Fruit fly (Drosophila melanogaster) ovary, adult (tissue): ENCODE results near the gene ich.

ENCODE experiments used
- CG17801 ChIP-seq: fragments of 200-800 bp; optimal IDR thresholded peaks from 2 replicates; lab custom pipeline; 2019; ENCODE audit warnings: missing biosample characterization, mild to moderate bottlenecking, missing genetic modification characterization, moderate library complexity; ENCODE audit not compliant: partially characterized antibody

Gene ich

DNA sequence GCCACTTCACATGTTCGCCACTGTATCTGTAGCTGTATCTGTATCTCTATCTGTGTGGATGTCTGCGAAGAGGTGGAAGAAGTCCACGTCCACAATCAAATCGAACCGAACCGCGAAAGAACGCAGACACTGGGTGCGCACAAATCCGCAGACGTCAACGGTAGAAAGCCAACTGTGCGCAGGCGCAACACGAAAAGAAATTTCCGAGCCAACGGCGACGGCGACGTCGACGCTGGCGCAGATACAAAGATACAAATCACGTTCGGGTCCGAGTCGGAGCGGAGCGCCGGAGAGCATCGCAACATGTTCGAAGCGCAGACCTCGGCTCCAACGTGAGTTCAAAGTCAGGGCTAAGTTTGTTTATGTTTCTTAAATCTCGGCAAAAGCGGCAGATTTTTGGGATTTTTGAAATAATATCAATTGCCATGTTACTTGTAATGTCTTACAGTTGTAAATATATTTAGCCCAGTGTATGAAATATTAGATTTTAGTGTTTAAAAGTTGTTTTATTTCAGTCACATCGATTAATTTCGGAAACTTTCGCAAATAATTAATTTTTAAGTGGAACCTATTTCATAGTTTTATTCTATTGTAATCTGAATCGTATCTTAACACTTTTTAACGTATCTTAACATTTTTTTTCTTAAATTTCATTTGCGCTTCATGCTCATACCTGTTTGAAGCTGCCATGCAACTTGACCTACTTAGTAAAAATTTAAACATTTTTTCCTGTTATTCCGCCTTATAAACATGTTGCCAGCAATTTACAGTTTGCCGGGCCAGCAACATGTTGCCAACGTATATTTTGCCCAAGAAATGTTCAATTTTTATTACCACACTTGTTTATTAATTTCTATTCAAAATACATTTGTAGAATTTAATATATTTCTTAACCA is at the start of gene ich:
ich (minus strand) TSS at position 178 of the 896 bp plus-strand sequence.
- TF ChIP-seq CG17801 = no peak

DNA sequence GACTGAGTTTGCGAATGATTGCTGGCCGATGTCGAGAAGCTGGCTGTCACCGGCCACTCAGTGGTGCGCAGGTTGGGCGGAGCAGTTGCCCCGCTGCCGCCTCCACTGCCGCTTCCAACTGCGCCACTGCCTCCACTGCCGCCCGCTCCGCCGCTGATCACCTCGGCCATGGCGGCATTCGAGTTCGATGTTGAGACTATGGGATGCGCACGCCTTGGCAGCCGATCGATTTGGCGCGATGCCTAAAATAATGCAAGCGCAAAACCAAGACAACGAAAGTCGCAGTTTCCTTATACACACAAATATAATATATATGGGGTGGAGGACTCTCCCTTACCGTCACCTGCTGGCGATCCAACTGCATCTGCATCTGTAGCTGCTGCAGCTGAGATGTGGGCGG is 48.9 kb upstream of the ich start:
- TF ChIP-seq CG17801 = no peak

DNA sequence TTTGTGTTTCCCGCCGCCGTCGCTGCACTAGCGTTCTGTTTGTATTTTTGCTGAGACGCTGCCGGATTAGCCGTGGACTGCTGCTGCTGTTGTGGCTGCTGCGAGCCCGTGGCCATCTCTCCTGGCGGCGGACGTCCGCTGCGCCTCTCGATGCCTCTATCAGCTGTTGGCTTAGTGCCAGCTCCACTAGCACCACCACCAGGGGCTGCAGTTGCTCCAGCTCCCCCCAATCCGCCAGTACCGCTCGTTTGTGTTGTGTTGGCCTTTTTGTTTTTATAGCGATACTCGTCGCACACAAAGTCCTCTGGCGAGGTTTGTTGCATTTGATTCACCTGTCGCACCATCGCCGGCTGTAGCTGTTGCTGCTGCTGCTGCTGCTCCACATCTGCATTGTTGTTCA is 47.9 kb upstream of the ich start:
- TF ChIP-seq CG17801 = no peak

- TF ChIP-seq CG17801 = peak; percentile 2
Observed at dm6 chr3R:9008202-9008601, 45.4 kb upstream of the ich start, which contains the start of gene CG11983. Gene CG11983 (plus strand): TSS chr3R:9008321.

DNA sequence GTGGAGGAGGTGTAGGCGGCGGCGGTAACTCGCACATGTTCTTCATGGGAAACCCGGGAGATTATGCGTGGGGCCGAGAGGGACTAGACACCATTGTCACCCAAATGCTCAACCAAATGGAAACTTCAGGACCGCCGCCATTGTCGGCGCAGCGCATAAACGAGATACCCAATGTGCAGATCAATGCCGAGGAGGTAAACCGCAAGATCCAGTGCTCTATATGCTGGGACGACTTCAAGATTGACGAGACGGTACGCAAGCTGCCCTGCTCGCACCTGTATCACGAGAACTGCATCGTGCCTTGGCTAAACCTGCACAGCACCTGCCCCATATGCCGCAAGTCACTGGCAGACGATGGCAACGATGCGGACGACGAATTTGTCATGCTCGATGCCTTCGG is 44.4 kb upstream of the ich start:
- TF ChIP-seq CG17801 = no peak

dm6 chr3R:9006129-9006528 is 43.3 kb upstream of the ich start, which contains the start of the genes Prosbeta3 and Iru:
Gene Prosbeta3 (minus strand): TSS chr3R:9006226.
Gene Iru (plus strand): TSS chr3R:9006456.
- no peak for TF ChIP-seq CG17801

DNA sequence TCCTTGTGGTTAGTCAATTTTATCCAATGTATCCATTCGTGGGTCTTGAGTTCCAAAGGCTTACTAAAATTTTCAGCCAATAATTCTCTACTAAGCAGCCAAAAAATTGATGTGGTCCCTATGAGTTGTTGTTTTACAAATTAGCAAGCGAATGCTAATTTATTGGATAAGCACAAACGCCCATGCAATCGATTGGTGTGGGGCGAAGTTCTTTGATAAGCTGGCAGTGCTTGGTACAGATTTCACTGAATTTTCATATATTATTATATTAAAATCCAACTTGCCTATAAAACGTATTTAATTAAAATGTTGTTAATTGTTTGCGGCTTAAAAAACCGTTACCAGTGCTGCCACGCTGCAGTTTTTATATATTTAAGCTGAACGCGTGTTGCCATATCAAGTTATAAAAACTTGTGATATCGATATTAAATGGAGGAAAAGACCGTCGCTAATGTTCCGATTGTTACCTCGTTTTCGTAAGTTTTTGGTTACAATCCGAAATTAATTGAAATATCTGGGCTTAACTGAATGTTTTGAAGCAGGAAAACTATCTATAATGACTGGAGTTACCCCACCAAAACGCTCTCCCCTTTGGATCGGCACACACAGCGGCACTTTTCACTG is 40.9 kb upstream of the ich start, which contains the start of the genes CG31100 and CG11980:
CG31100 (minus strand) TSS at position 51 of the 624 bp plus-strand sequence.
CG11980 (plus strand) TSS at position 418 of the 624 bp plus-strand sequence.
- TF ChIP-seq CG17801 = no peak

dm6 chr3R:9002542-9002941 is 39.7 kb upstream of the ich start:
- TF ChIP-seq CG17801 = no peak

DNA sequence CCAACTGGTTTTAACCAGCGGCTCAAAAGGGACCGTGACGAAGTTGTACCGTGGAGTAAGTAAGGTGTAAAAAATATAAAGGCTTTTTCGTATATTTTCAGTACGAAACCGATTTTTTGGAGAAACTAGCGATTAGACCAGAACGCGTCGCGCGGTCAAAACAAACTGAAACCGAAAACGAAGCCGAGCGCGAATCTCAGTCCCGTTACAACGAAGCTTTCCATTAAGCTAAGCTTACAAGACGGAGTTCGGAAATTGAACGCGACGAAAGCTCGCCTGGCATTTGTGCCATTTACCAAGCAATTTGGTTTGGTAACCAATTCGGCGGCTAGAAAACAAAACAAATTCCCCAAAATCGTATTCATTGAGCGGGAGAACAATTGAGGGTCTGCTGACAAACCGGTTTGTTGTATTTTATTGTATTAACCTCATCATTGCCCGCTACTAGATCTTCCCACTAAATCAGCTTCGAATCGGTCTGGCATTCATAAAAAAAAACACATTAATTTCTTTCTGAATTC is 38.9 kb upstream of the ich start:
- TF ChIP-seq CG17801 = no peak

DNA sequence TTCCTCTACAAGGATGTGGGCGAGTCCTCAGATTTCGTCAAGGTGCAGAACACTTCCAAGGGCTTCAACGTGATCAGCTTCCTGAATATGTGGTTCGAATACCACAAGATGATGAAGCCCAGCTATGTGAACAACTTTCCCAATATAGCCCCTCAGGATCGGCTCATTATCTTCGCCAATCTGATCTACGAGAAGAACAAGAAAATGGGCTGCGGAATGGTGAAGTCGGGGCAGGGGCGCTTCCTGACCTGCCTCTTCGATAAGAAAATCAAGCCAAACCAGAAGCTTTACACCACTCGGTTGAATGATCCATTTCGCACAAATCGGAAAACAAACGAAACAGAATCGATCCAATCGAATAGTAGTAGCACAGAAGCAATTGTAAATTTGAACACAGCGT is 35.4 kb upstream of the ich start:
- TF ChIP-seq CG17801 = no peak

DNA sequence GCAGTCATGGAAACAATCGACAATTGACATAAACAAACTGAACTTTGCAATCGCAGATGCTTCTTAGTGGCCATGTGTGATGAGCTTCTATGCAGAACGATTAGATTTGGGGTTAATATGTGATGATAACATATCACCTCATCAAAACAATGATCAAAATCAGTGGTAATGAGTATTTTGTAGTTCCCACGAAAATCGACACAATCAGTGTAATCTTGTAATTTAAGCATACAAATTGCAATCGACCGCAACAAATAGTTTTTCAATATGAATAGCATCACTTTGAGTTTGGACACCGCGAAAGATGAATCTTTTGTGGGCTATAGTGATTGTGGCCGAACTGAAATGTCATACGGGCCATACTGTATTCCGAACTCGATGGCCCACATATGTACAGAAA is 34.6 kb upstream of the ich start, which contains the start of gene CG11977:
CG11977 (plus strand) TSS at position 301 of the 400 bp plus-strand sequence.
- no peak for TF ChIP-seq CG17801

DNA sequence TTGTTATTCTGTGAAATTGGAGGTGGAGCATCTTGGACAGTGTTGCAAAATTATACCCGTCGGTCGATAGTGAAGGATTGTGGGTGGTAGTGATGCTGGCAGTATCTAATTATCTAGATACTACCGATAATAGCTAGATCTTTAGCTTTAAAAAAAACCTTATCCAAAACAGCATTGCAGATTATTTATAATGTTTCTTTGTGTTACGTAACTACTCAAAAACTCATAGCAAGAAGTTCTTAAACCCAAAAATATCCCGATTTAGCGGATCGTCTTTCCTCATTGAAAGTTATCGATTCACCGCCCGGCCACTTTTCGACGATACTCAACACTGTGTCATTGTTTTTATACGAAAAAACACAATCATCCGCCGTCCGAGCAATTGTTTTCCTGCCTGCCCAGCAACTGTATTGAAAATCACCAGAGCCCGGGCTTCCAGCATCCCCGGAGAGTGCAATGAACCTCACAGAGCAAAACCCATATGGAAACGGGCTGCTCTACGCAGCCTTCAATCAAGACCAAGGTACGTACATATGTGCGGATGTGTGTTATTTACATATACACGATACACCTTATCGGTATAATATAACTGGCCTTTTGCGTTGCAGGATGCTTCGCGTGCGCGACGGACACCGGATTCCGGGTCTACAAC is 30.2 kb upstream of the ich start, which contains the start of gene CG11975:
CG11975 (plus strand) TSS at position 326 of the 652 bp plus-strand sequence.
- peak; percentile 75 for TF ChIP-seq CG17801

dm6 chr3R:8984602-8985074 is 21.8 kb upstream of the ich start, which contains the start of gene CG11970:
Gene CG11970 (plus strand): TSS chr3R:8984718.
- peak; percentile 47 for TF ChIP-seq CG17801

DNA sequence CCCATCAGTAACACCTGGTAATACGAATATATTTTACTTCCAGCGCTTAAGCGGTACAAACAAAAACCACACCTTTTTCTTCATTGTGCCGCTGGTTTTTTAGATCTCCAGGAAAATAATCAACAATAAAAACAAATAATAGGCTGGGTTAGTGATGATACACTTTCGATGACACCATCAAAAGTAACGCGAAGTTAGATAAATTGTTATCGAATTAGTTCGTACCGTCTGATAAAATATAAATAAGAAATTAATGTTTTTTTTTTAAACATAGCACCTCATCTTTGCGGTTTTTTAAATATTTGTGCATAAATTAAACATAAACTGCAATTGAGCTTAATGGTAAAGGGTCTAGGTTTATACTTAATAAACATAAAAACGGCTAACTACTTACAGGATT is 21.3 kb upstream of the ich start, which contains the start of gene RagA-B:
RagA-B (minus strand) TSS at position 175 of the 400 bp plus-strand sequence.
- TF ChIP-seq CG17801 = no peak

DNA sequence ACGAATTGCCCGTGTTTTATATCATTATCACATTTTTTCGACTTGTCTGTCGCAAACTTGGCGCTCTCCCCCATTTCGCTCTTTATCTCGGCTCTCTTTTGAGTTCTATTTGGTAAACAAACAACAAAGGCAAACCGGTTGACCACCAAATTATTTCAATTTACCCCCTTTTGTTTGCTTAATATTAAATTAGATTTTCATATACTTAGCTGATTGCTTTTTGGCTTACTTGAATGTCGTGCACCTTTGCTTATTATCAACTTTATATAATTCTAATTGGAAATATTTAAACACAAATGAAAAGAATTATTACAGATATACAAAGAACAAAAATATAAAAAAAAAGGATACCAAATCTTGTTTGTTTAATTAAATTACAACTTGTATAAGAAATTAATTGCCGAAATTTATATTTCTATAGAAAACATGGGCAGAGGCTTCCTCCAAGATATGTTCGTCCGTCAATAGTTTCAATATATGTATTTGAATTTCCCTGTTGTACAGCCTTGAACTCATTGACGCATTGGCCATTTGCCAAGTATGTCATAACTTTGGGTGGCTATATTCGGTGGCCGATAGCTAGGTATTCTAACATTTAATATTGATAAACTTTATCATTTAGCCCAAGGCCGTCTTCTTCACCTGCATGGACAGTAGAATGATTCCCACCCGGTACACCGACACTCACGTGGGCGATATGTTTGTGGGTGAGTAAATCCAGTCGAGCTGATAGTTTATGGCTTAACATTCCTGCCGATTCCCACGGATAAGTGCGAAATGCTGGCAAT is 18.6 kb upstream of the ich start:
- TF ChIP-seq CG17801 = no peak
